Comparison of ENCODE assay signal across 2 fruit fly cellular contexts in the genomic region with DNA sequence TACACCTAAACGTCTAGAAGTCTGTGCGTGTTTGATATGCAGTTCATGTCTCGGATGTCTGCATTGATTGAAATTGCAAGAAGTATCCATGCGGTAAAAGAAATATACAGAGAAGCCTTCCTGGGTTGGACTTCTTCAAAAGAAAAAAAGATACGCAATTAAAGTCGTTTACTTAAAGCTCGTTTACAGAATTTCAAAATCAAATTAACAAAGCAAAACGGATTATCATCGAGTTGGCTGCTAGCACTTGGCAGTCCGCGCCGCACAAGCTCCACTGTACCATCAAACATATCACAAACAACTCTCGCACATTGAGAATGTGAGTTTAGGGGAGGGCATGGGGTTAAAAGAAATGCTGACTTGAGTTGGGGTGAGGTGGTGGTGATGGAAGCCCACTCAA.
A peak's percentile ranks its signal among the peaks of the same experiment; 100 is the strongest.
TF ChIP-seq lines count a peak whose summit lies in the region.

No protein-coding gene starts in this region.

TF ChIP-seq in whole organism, embryonic, 481 proteins besides CTCF, POLR2A, EP300 and RAD21 (continued from another document and continues in another):
- TF ChIP-seq sisA (GFP tag; IDR thresholded peaks at IDR 0.05; lab: Robert Waterston, UW) (peak; percentile 85), HLH3B (GFP tag; IDR thresholded peaks at IDR 0.05; lab: Robert Waterston, UW) (peak; percentile 85), prd (optimal IDR thresholded peaks at IDR 0.05; lab: Kevin White, UChicago) (no peak), prd (GFP tag; IDR thresholded peaks at IDR 0.05; lab: Robert Waterston, UW) (peak; percentile 89), sens-2 (GFP tag; IDR thresholded peaks at IDR 0.05; lab: Robert Waterston, UW) (peak; percentile 46; the same call in 1 of the 2 replicates), CG34376 (GFP tag; optimal IDR thresholded peaks at IDR 0.05; lab: Kevin White, UChicago) (no peak), CG32532 (GFP tag; IDR thresholded peaks at IDR 0.05; lab: Robert Waterston, UW) (peak; percentile 67; the same call in 1 of the 2 replicates), grn (GFP tag; optimal IDR thresholded peaks at IDR 0.05; lab: Kevin White, UChicago) (no peak), CG7556 (GFP tag; optimal IDR thresholded peaks at IDR 0.05; lab: Kevin White, UChicago) (peak; percentile 70), Abd-B (GFP tag; optimal IDR thresholded peaks at IDR 0.05; lab: Kevin White, UChicago) (peak; percentile 53), CG13894 (tag; optimal IDR thresholded peaks at IDR 0.05; lab: Kevin White, UChicago) (no peak), CG9727 (GFP tag; optimal IDR thresholded peaks at IDR 0.05; lab: Kevin White, UChicago) (peak; percentile 51), crc (GFP tag; optimal IDR thresholded peaks at IDR 0.05; lab: Kevin White, UChicago) (no peak), maf-S (GFP tag; optimal IDR thresholded peaks at IDR 0.05; lab: Kevin White, UChicago) (peak; percentile 41), CG8765 (GFP tag; IDR thresholded peaks at IDR 0.05; lab: Robert Waterston, UW) (peak; percentile 66; the same call in 1 of the 2 replicates), gt (GFP tag; IDR thresholded peaks at IDR 0.05; lab: Robert Waterston, UW) (0 out of 2 replicates have a peak, but pooled peaks have one; percentile 10), BtbVII (GFP tag; optimal IDR thresholded peaks at IDR 0.05; lab: Kevin White, UChicago) (peak; percentile 42), mam (GFP tag; optimal IDR thresholded peaks at IDR 0.05; lab: Kevin White, UChicago) (peak; percentile 62), Sox100B (GFP tag; optimal IDR thresholded peaks at IDR 0.05; lab: Kevin White, UChicago) (peak; percentile 60), ems (GFP tag; optimal IDR thresholded peaks at IDR 0.05; lab: Kevin White, UChicago) (peak; percentile 23), CG11093 (GFP tag; IDR thresholded peaks at IDR 0.05; lab: Robert Waterston, UW) (0 out of 3 replicates have a peak, but pooled peaks have one; percentile 46), CG2202 (tag; optimal IDR thresholded peaks at IDR 0.05; lab: Kevin White, UChicago) (peak; percentile 64), Poxn (GFP tag; IDR thresholded peaks at IDR 0.05; lab: Robert Waterston, UW) (no peak), Sox102F (GFP tag; optimal IDR thresholded peaks at IDR 0.05; lab: Kevin White, UChicago) (peak; percentile 88), ara (GFP tag; IDR thresholded peaks at IDR 0.05; lab: Robert Waterston, UW) (peak; percentile 84), CG10274 (GFP tag; optimal IDR thresholded peaks at IDR 0.05; lab: Kevin White, UChicago) (peak; percentile 4), CG5180 (GFP tag; optimal IDR thresholded peaks at IDR 0.05; lab: Kevin White, UChicago) (peak; percentile 51), zen (tag; optimal IDR thresholded peaks at IDR 0.05; lab: Kevin White, UChicago) (peak; percentile 57), CG11696 (GFP tag; IDR thresholded peaks at IDR 0.05; lab: Robert Waterston, UW) (0 out of 2 replicates have a peak, but pooled peaks have one; percentile 45), Doc2 (GFP tag; IDR thresholded peaks at IDR 0.05; lab: Robert Waterston, UW) (no peak), cas (GFP tag; IDR thresholded peaks at IDR 0.05; lab: Robert Waterston, UW) (0 out of 2 replicates have a peak, but pooled peaks have one; percentile 37), schlank (tag; optimal IDR thresholded peaks at IDR 0.05; lab: Kevin White, UChicago) (no peak), CG2116 (GFP tag; optimal IDR thresholded peaks at IDR 0.05; lab: Kevin White, UChicago) (no peak), dpn (GFP tag; optimal IDR thresholded peaks at IDR 0.05; lab: Kevin White, UChicago) (peak; percentile 52 to 79), Nf-YB (GFP tag; optimal IDR thresholded peaks at IDR 0.05; lab: Kevin White, UChicago) (peak; percentile 39), CG4820 (GFP tag; optimal IDR thresholded peaks at IDR 0.05; lab: Kevin White, UChicago) (peak; percentile 77), CG3995 (GFP tag; optimal IDR thresholded peaks at IDR 0.05; lab: Kevin White, UChicago) (no peak), CG1792 (GFP tag; optimal IDR thresholded peaks at IDR 0.05; lab: Kevin White, UChicago) (peak; percentile 32), CG10543 (GFP tag; optimal IDR thresholded peaks at IDR 0.05; lab: Kevin White, UChicago) (no peak), unc-4 (GFP tag; IDR thresholded peaks at IDR 0.05; lab: Robert Waterston, UW; ENCODE audit: partially characterized antibody) (no peak), CG6854 (GFP tag; optimal IDR thresholded peaks at IDR 0.05; lab: Kevin White, UChicago) (no peak), CG7963 (GFP tag; IDR thresholded peaks at IDR 0.05; lab: Robert Waterston, UW; ENCODE audit: partially characterized antibody) (no peak), Xrp1 (GFP tag; IDR thresholded peaks at IDR 0.05; lab: Robert Waterston, UW) (peak; percentile 87), CG3281 (GFP tag; optimal IDR thresholded peaks at IDR 0.05; lab: Kevin White, UChicago) (peak; percentile 14), Sry-δ (GFP tag; optimal IDR thresholded peaks at IDR 0.05; lab: Kevin White, UChicago) (peak; percentile 31), lbe (GFP tag; optimal IDR thresholded peaks at IDR 0.05; lab: Kevin White, UChicago) (no peak), CG34224 (GFP tag; IDR thresholded peaks at IDR 0.05; lab: Robert Waterston, UW; ENCODE audit: partially characterized antibody) (no peak), Mes4 (GFP tag; optimal IDR thresholded peaks at IDR 0.05; lab: Kevin White, UChicago) (peak; percentile 67), cg (GFP tag; optimal IDR thresholded peaks at IDR 0.05; lab: Kevin White, UChicago) (no peak), CG17912 (GFP tag; optimal IDR thresholded peaks at IDR 0.05; lab: Kevin White, UChicago) (no peak), danr (GFP tag; IDR thresholded peaks at IDR 0.05; lab: Robert Waterston, UW) (peak; percentile 38; the same call in 1 of the 2 replicates), CG10209 (GFP tag; optimal IDR thresholded peaks at IDR 0.05; lab: Kevin White, UChicago) (peak; percentile 62), br (optimal IDR thresholded peaks at IDR 0.05; lab: Kevin White, UChicago) (no peak), CG12219 (GFP tag; optimal IDR thresholded peaks at IDR 0.05; lab: Kevin White, UChicago) (peak; percentile 79), gsb (GFP tag; IDR thresholded peaks at IDR 0.05; lab: Robert Waterston, UW) (peak; percentile 37; the same call in 1 of the 2 replicates), so (GFP tag; IDR thresholded peaks at IDR 0.05; lab: Robert Waterston, UW) (peak; percentile 74), pita (GFP tag; optimal IDR thresholded peaks at IDR 0.05; lab: Kevin White, UChicago) (no peak), hb (GFP tag; IDR thresholded peaks at IDR 0.05; lab: Robert Waterston, UW; ENCODE audit: partially characterized antibody) (no peak), Kr (GFP tag; optimal IDR thresholded peaks at IDR 0.05; lab: Kevin White, UChicago) (no peak), Hey (tag; optimal IDR thresholded peaks at IDR 0.05; lab: Kevin White, UChicago) (no peak), NfI (GFP tag; optimal IDR thresholded peaks at IDR 0.05; lab: Kevin White, UChicago) (peak; percentile 62), kay (GFP tag; optimal IDR thresholded peaks at IDR 0.05; lab: Kevin White, UChicago) (peak; percentile 22)

TF ChIP-seq in whole organism, prepupa, 60 proteins besides CTCF, POLR2A, EP300 and RAD21 (continued from another document):
- TF ChIP-seq esn (GFP tag; optimal IDR thresholded peaks at IDR 0.05; lab: Kevin White, UChicago) (peak; percentile 68), CG16779 (tag; optimal IDR thresholded peaks at IDR 0.05; lab: Kevin White, UChicago) (peak; percentile 20), Met (GFP tag; optimal IDR thresholded peaks at IDR 0.05; lab: Kevin White, UChicago) (peak; percentile 70), CG6854 (GFP tag; optimal IDR thresholded peaks at IDR 0.05; lab: Kevin White, UChicago) (no peak), CG31627 (GFP tag; optimal IDR thresholded peaks at IDR 0.05; lab: Kevin White, UChicago) (peak; percentile 69), CG32006 (GFP tag; optimal IDR thresholded peaks at IDR 0.05; lab: Kevin White, UChicago) (peak; percentile 72), lz (GFP tag; optimal IDR thresholded peaks at IDR 0.05; lab: Kevin White, UChicago) (peak; percentile 62), CG11762 (GFP tag; optimal IDR thresholded peaks at IDR 0.05; lab: Kevin White, UChicago; ENCODE audit: insufficient read depth) (peak; percentile 10), CG6808 (GFP tag; optimal IDR thresholded peaks at IDR 0.05; lab: Kevin White, UChicago) (peak; percentile 60), CG10669 (GFP tag; optimal IDR thresholded peaks at IDR 0.05; lab: Kevin White, UChicago) (peak; percentile 66), Hr4 (GFP tag; optimal IDR thresholded peaks at IDR 0.05; lab: Kevin White, UChicago) (peak; percentile 72), Lpt (GFP tag; optimal IDR thresholded peaks at IDR 0.05; lab: Kevin White, UChicago) (peak; percentile 76), fd59A (GFP tag; optimal IDR thresholded peaks at IDR 0.05; lab: Kevin White, UChicago) (peak; percentile 52), Hr39 (GFP tag; optimal IDR thresholded peaks at IDR 0.05; lab: Kevin White, UChicago) (peak; percentile 76), Ets21C (GFP tag; optimal IDR thresholded peaks at IDR 0.05; lab: Kevin White, UChicago) (peak; percentile 40), fkh (GFP tag; optimal IDR thresholded peaks at IDR 0.05; lab: Kevin White, UChicago) (no peak), CG6276 (GFP tag; optimal IDR thresholded peaks at IDR 0.05; lab: Kevin White, UChicago) (peak; percentile 54), cyc (GFP tag; optimal IDR thresholded peaks at IDR 0.05; lab: Kevin White, UChicago) (peak; percentile 68), CG15336 (GFP tag; IDR thresholded peaks at IDR 0.05; lab: Robert Waterston, UW) (peak; percentile 75), CG7368 (GFP tag; optimal IDR thresholded peaks at IDR 0.05; lab: Kevin White, UChicago) (peak; percentile 51), dsx (GFP tag; optimal IDR thresholded peaks at IDR 0.05; lab: Kevin White, UChicago; ENCODE audit: poor library complexity, severe bottlenecking) (peak; percentile 48), CG11294 (GFP tag; IDR thresholded peaks at IDR 0.05; lab: Robert Waterston, UW) (peak; percentile 46), dac (GFP tag; optimal IDR thresholded peaks at IDR 0.05; lab: Kevin White, UChicago) (peak; percentile 33), CG1621 (tag; optimal IDR thresholded peaks at IDR 0.05; lab: Kevin White, UChicago) (peak; percentile 57), topi (GFP tag; optimal IDR thresholded peaks at IDR 0.05; lab: Kevin White, UChicago) (peak; percentile 57), Sox15 (GFP tag; optimal IDR thresholded peaks at IDR 0.05; lab: Kevin White, UChicago) (peak; percentile 37), CG6792 (GFP tag; optimal IDR thresholded peaks at IDR 0.05; lab: Kevin White, UChicago) (peak; percentile 54), svp (GFP tag; lab: Kevin White, UChicago) (peak; percentile 73), Eip75B (GFP tag; optimal IDR thresholded peaks at IDR 0.05; lab: Kevin White, UChicago) (peak; percentile 62), CG3919 (GFP tag; optimal IDR thresholded peaks at IDR 0.05; lab: Kevin White, UChicago) (peak; percentile 82), CG8119 (GFP tag; IDR thresholded peaks at IDR 0.05; lab: Robert Waterston, UW) (peak; percentile 76), salr (GFP tag; optimal IDR thresholded peaks at IDR 0.05; lab: Kevin White, UChicago) (peak; percentile 43 to 48), Sox14 (GFP tag; optimal IDR thresholded peaks at IDR 0.05; lab: Kevin White, UChicago) (peak; percentile 80), Sox102F (GFP tag; optimal IDR thresholded peaks at IDR 0.05; lab: Kevin White, UChicago) (peak; percentile 48), CG9139 (GFP tag; optimal IDR thresholded peaks at IDR 0.05; lab: Kevin White, UChicago) (peak; percentile 37), net (GFP tag; optimal IDR thresholded peaks at IDR 0.05; lab: Kevin White, UChicago) (peak; percentile 66), Blimp-1 (GFP tag; optimal IDR thresholded peaks at IDR 0.05; lab: Kevin White, UChicago) (no peak)
